Worm (Caenorhabditis elegans): ENCODE data around the gene F54E7.6.

- TF ChIP-seq lag-1 (GFP tag; IDR thresholded peaks at IDR 0.05) (no peak), C06A6.2 (GFP tag; conservative IDR thresholded peaks at IDR 0.05) (no peak), unc-62 (GFP tag; optimal IDR thresholded peaks at IDR 0.05) (no peak), B0336.3 (GFP tag; IDR thresholded peaks at IDR 0.05) (no peak), somi-1 (GFP tag; optimal IDR thresholded peaks at IDR 0.05) (no peak), dox-1 (GFP tag; IDR thresholded peaks at IDR 0.05) (no peak), sea-2 (GFP tag; IDR thresholded peaks at IDR 0.05) (no peak), lsl-1 (GFP tag; optimal IDR thresholded peaks at IDR 0.05) (no peak), mxl-1 (tag; optimal IDR thresholded peaks at IDR 0.05) (no peak), lin-40 (tag; optimal IDR thresholded peaks at IDR 0.05) (no peak), ceh-79 (tag; optimal IDR thresholded peaks at IDR 0.05) (no peak), B0035.1 (tag; optimal IDR thresholded peaks at IDR 0.05) (no peak)
Measured at ce11 chrIII:5691826-5692225, 30.9 kb upstream of the F54E7.6 start.
